Fruit fly (Drosophila melanogaster) whole organism, embryonic: ENCODE measurements around the gene bbg.
A peak's percentile ranks its signal among the peaks of the same experiment; 100 is the strongest.

ENCODE experiments used
- ATbp ChIP-seq: fragments of 200-800 bp; sonication (Bioruptor generic); optimal IDR thresholded peaks from 2 replicates; lab custom pipeline; 2017; ENCODE audit warnings: missing biosample characterization, mild to moderate bottlenecking, missing genetic modification characterization, missing genetic modification reagents
- Ada2b ChIP-seq: fragments of 200-800 bp; sonication (Bioruptor generic); IDR thresholded peaks from 2 replicates; pipeline ENCODE4 v1.3.6; 2022; ENCODE audit warnings: missing biosample characterization, missing genetic modification characterization
- C15 ChIP-seq: fragments of 200-800 bp; sonication (Bioruptor generic); IDR thresholded peaks from 3 replicates; pipeline ENCODE4 v1.3.6; 2022; ENCODE audit warnings: missing biosample characterization, missing genetic modification characterization
- CG10147 ChIP-seq: fragments of 200-800 bp; sonication (Bioruptor generic); optimal IDR thresholded peaks from 2 replicates; lab custom pipeline; 2019; ENCODE audit warnings: missing biosample characterization, mild to moderate bottlenecking, missing genetic modification characterization, moderate library complexity
- CG11085 ChIP-seq: fragments of 200-800 bp; sonication (Bioruptor generic); IDR thresholded peaks from 2 replicates; pipeline ENCODE4 v1.3.6; 2022; ENCODE audit warnings: missing biosample characterization, missing genetic modification characterization
- CG12104 ChIP-seq: fragments of 200-800 bp; sonication (Bioruptor generic); optimal IDR thresholded peaks from 3 replicates; lab custom pipeline; 2016; ENCODE audit warnings: missing biosample characterization, missing genetic modification characterization
- CG12391 ChIP-seq: fragments of 200-800 bp; sonication (Bioruptor generic); optimal IDR thresholded peaks from 3 replicates; lab custom pipeline; 2018; ENCODE audit warnings: missing biosample characterization, mild to moderate bottlenecking, missing genetic modification characterization, moderate library complexity
- CG13624 ChIP-seq: fragments of 200-800 bp; sonication (Bioruptor generic); optimal IDR thresholded peaks from 2 replicates; lab custom pipeline; 2016; ENCODE audit warnings: missing biosample characterization, missing genetic modification characterization
- CG15011 ChIP-seq: fragments of 200-800 bp; sonication (Bioruptor generic); optimal IDR thresholded peaks from 3 replicates; lab custom pipeline; 2018; ENCODE audit warnings: missing biosample characterization, mild to moderate bottlenecking, missing genetic modification characterization
- CG17802 ChIP-seq: fragments of 200-800 bp; sonication (Bioruptor generic); optimal IDR thresholded peaks from 2 replicates; lab custom pipeline; 2018; ENCODE audit warnings: missing biosample characterization, mild to moderate bottlenecking, missing genetic modification characterization, moderate library complexity
- CG2199 ChIP-seq: fragments of 200-800 bp; sonication (Bioruptor generic); IDR thresholded peaks from 3 replicates; pipeline ENCODE4 v1.3.6; 2022; ENCODE audit warnings: missing biosample characterization, missing genetic modification characterization
- CG3281 ChIP-seq: fragments of 200-800 bp; sonication (Bioruptor generic); optimal IDR thresholded peaks from 3 replicates; lab custom pipeline; 2017; ENCODE audit warnings: missing biosample characterization, mild to moderate bottlenecking, missing genetic modification characterization
- CG42726 ChIP-seq: fragments of 200-800 bp; sonication (Bioruptor generic); IDR thresholded peaks from 2 replicates; pipeline ENCODE4 v1.3.6; 2022; ENCODE audit warnings: missing biosample characterization, missing genetic modification characterization; ENCODE audit not compliant: partially characterized antibody
- CG4328 ChIP-seq: fragments of 200-800 bp; sonication (Bioruptor generic); optimal IDR thresholded peaks from 3 replicates; lab custom pipeline; 2017; ENCODE audit warnings: missing biosample characterization, missing genetic modification reagents, missing genetic modification characterization
- CG4617 ChIP-seq: fragments of 200-800 bp; sonication (Bioruptor generic); optimal IDR thresholded peaks from 3 replicates; lab custom pipeline; 2016; ENCODE audit warnings: missing biosample characterization, missing genetic modification characterization, borderline replicate concordance
- CG6254 ChIP-seq: fragments of 200-800 bp; sonication (Bioruptor generic); optimal IDR thresholded peaks from 3 replicates; lab custom pipeline; 2017; ENCODE audit warnings: mild to moderate bottlenecking, missing biosample characterization, missing genetic modification reagents, missing genetic modification characterization
- CG6683 ChIP-seq: fragments of 200-800 bp; sonication (Bioruptor generic); optimal IDR thresholded peaks from 2 replicates; lab custom pipeline; 2017; ENCODE audit warnings: missing biosample characterization, mild to moderate bottlenecking, missing genetic modification characterization, missing genetic modification reagents
- CG7372 ChIP-seq: fragments of 200-800 bp; sonication (Bioruptor generic); IDR thresholded peaks from 2 replicates; pipeline ENCODE4 v1.3.6; 2022; ENCODE audit warnings: missing biosample characterization, missing genetic modification characterization
- CG7745 ChIP-seq: fragments of 200-800 bp; sonication (Bioruptor generic); optimal IDR thresholded peaks from 2 replicates; lab custom pipeline; 2018; ENCODE audit warnings: missing biosample characterization, mild to moderate bottlenecking, missing genetic modification characterization, moderate library complexity
- CG7963 ChIP-seq: fragments of 200-800 bp; sonication (Bioruptor generic); IDR thresholded peaks from 3 replicates; pipeline ENCODE4 v1.3.6; 2022; ENCODE audit warnings: missing biosample characterization, missing genetic modification characterization; ENCODE audit not compliant: partially characterized antibody
- CG7987 ChIP-seq: fragments of 200-800 bp; sonication (Bioruptor generic); optimal IDR thresholded peaks from 2 replicates; lab custom pipeline; 2018; ENCODE audit warnings: missing biosample characterization, mild to moderate bottlenecking, missing genetic modification characterization, moderate library complexity
- CG9727 ChIP-seq: fragments of 200-800 bp; sonication (Bioruptor generic); optimal IDR thresholded peaks from 3 replicates; lab custom pipeline; 2017; ENCODE audit warnings: missing biosample characterization, mild to moderate bottlenecking, missing genetic modification characterization
- CoRest ChIP-seq: fragments of 200-800 bp; sonication (Bioruptor generic); optimal IDR thresholded peaks from 3 replicates; lab custom pipeline; 2018; ENCODE audit warnings: missing biosample characterization, mild to moderate bottlenecking, missing genetic modification characterization, moderate library complexity
- Dek ChIP-seq: fragments of 200-800 bp; sonication (Bioruptor generic); optimal IDR thresholded peaks from 3 replicates; lab custom pipeline; 2019; ENCODE audit warnings: missing biosample characterization, mild to moderate bottlenecking, missing genetic modification characterization, moderate library complexity
- Doc3 ChIP-seq: fragments of 200-800 bp; sonication (Bioruptor generic); IDR thresholded peaks from 3 replicates; pipeline ENCODE4 v1.3.6; 2022; ENCODE audit warnings: missing biosample characterization, missing genetic modification characterization; ENCODE audit not compliant: partially characterized antibody
- E2f1 ChIP-seq: fragments of 200-800 bp; sonication (Bioruptor generic); IDR thresholded peaks from 2 replicates; pipeline ENCODE4 v1.3.6; 2022; ENCODE audit warnings: missing biosample characterization, missing genetic modification characterization
- Hr78 ChIP-seq, 2 experiments: fragments of 200-800 bp in 1 of 2; fragments of >200 bp in 1 of 2; sonication (Bioruptor generic) in 1 of 2; optimal IDR thresholded peaks; 2 replicates each; lab custom pipeline; 2017 to 2019; ENCODE audit warnings: missing biosample characterization in 2 of 2, missing genetic modification characterization in 2 of 2, mild to moderate bottlenecking in 1 of 2, moderate library complexity in 1 of 2
- Lhr ChIP-seq: fragments of 200-800 bp; sonication (Bioruptor generic); optimal IDR thresholded peaks from 3 replicates; lab custom pipeline; 2017; ENCODE audit warnings: mild to moderate bottlenecking, missing biosample characterization, missing genetic modification reagents, missing genetic modification characterization
- Meics ChIP-seq: fragments of 200-800 bp; sonication (Bioruptor generic); optimal IDR thresholded peaks from 2 replicates; lab custom pipeline; 2017; ENCODE audit warnings: missing biosample characterization, mild to moderate bottlenecking, missing genetic modification characterization
- Mrtf ChIP-seq: fragments of 200-800 bp; sonication (Bioruptor generic); IDR thresholded peaks from 3 replicates; pipeline ENCODE4 v1.3.6; 2022; ENCODE audit warnings: missing biosample characterization, missing genetic modification characterization
- NC2α ChIP-seq: fragments of 200-800 bp; sonication (Bioruptor generic); optimal IDR thresholded peaks from 2 replicates; lab custom pipeline; 2016; ENCODE audit warnings: missing biosample characterization, missing genetic modification characterization
- Nf-YC ChIP-seq: fragments of 200-800 bp; optimal IDR thresholded peaks from 3 replicates; lab custom pipeline; 2019; ENCODE audit warnings: missing biosample characterization, mild to moderate bottlenecking, missing genetic modification characterization, moderate library complexity
- Rx ChIP-seq: fragments of 200-800 bp; sonication (Bioruptor generic); IDR thresholded peaks from 2 replicates; pipeline ENCODE4 v1.3.6; 2022; ENCODE audit warnings: missing biosample characterization, missing genetic modification characterization
- Sox100B ChIP-seq: fragments of 200-800 bp; sonication (Bioruptor generic); optimal IDR thresholded peaks from 3 replicates; lab custom pipeline; 2018; ENCODE audit warnings: missing biosample characterization, mild to moderate bottlenecking, missing genetic modification characterization
- Ssrp ChIP-seq: fragments of 200-800 bp; sonication (Bioruptor generic); optimal IDR thresholded peaks from 2 replicates; lab custom pipeline; 2018; ENCODE audit warnings: missing biosample characterization, mild to moderate bottlenecking, missing genetic modification characterization, moderate library complexity
- Stat92E ChIP-seq, 3 experiments: fragments of >200 bp in 2 of 3; fragments of 200-800 bp in 1 of 3; sonication (Bioruptor generic) in 1 of 3; optimal IDR thresholded peaks; 2 replicates each; lab custom pipeline; 2017 to 2019; ENCODE audit warnings: missing biosample characterization in 3 of 3, missing genetic modification characterization in 3 of 3, mild to moderate bottlenecking in 1 of 3, moderate library complexity in 1 of 3
- az2 ChIP-seq: fragments of 200-800 bp; sonication (Bioruptor generic); optimal IDR thresholded peaks from 3 replicates; lab custom pipeline; 2016; ENCODE audit warnings: missing biosample characterization, missing genetic modification characterization
- bsh ChIP-seq, 2 experiments: fragments of 200-800 bp; sonication (Bioruptor generic); optimal IDR thresholded peaks; 2 replicates each; lab custom pipeline; 2017 to 2018; ENCODE audit warnings: mild to moderate bottlenecking in 2 of 2, missing biosample characterization in 2 of 2, missing genetic modification characterization in 2 of 2, moderate library complexity in 1 of 2
- caup ChIP-seq: fragments of 200-800 bp; sonication (Bioruptor generic); optimal IDR thresholded peaks from 3 replicates; lab custom pipeline; 2017; ENCODE audit warnings: missing biosample characterization, mild to moderate bottlenecking, missing genetic modification characterization, moderate library complexity; ENCODE audit not compliant: severe bottlenecking
- crp ChIP-seq, 2 experiments: fragments of 200-800 bp; sonication (Bioruptor generic); optimal IDR thresholded peaks; 2 replicates in 1 of 2; 3 replicates in 1 of 2; lab custom pipeline; 2017; ENCODE audit warnings: missing biosample characterization in 2 of 2, missing genetic modification characterization in 2 of 2, mild to moderate bottlenecking in 1 of 2, moderate library complexity in 1 of 2
- dan ChIP-seq: fragments of 200-800 bp; sonication (Bioruptor generic); IDR thresholded peaks from 2 replicates; pipeline ENCODE4 v1.3.6; 2022; ENCODE audit warnings: missing biosample characterization, missing genetic modification characterization
- grau ChIP-seq: fragments of 200-800 bp; optimal IDR thresholded peaks from 3 replicates; lab custom pipeline; 2019; ENCODE audit warnings: missing biosample characterization, mild to moderate bottlenecking, missing genetic modification characterization, moderate library complexity
- ind ChIP-seq: fragments of 200-800 bp; sonication (Bioruptor generic); optimal IDR thresholded peaks from 3 replicates; lab custom pipeline; 2016; ENCODE audit warnings: missing biosample characterization, missing genetic modification characterization
- klu ChIP-seq: fragments of 200-800 bp; sonication (Bioruptor generic); IDR thresholded peaks from 2 replicates; pipeline ENCODE4 v1.3.6; 2022; ENCODE audit warnings: missing biosample characterization, missing genetic modification characterization
- schlank ChIP-seq: fragments of 200-800 bp; sonication (Bioruptor generic); optimal IDR thresholded peaks from 2 replicates; lab custom pipeline; 2018; ENCODE audit warnings: missing biosample characterization, mild to moderate bottlenecking, missing genetic modification characterization
- slbo ChIP-seq: fragments of 200-800 bp; sonication (Bioruptor generic); IDR thresholded peaks from 2 replicates; pipeline ENCODE4 v1.3.6; 2022; ENCODE audit warnings: missing biosample characterization, missing genetic modification characterization
- tna ChIP-seq: fragments of 200-800 bp; sonication (Bioruptor generic); IDR thresholded peaks from 2 replicates; pipeline ENCODE4 v1.3.6; 2022; ENCODE audit warnings: missing biosample characterization, missing genetic modification characterization; ENCODE audit not compliant: partially characterized antibody
- wek ChIP-seq: fragments of 200-800 bp; sonication (Bioruptor generic); optimal IDR thresholded peaks from 3 replicates; lab custom pipeline; 2018; ENCODE audit warnings: missing biosample characterization, mild to moderate bottlenecking, missing genetic modification characterization, moderate library complexity
- zf30C ChIP-seq: fragments of 200-800 bp; sonication (Bioruptor generic); optimal IDR thresholded peaks from 3 replicates; lab custom pipeline; 2018; ENCODE audit warnings: missing biosample characterization, mild to moderate bottlenecking, missing genetic modification characterization

bbg gene

DNA sequence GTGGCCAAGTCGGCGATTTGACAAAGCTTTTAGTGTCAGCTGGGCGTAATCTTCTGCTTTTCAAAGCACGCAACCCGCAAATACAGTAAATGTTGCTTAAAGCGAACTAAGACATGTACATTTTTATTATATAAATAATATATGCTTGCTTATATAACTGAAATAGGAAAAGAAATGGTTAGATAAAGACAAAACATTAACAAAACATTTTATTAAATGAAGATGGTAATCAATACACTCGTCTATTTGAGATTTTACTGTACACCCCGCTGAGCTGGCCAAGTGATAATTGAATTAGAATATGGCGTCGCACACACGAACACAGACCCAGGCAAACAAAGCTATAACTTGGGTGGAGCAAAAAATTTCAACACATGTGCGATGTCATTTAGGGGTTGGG, 38.6 kb upstream of the bbg start (continued):
- TF ChIP-seq CG12391 (tag; lab: Kevin White, UChicago): peak; percentile 27
- no peak for TF ChIP-seq CG9727 (GFP tag; lab: Kevin White, UChicago)
- TF ChIP-seq CG6254 (GFP tag; lab: Kevin White, UChicago): no peak
- TF ChIP-seq Sox100B (GFP tag; lab: Kevin White, UChicago): peak; percentile 14
- TF ChIP-seq Lhr (GFP tag; lab: Kevin White, UChicago): no peak
- TF ChIP-seq NC2α (GFP tag; lab: Kevin White, UChicago): no peak
- TF ChIP-seq CG7963: no peak
- no peak for TF ChIP-seq Nf-YC (tag; lab: Kevin White, UChicago)
- no peak for TF ChIP-seq dan (GFP tag; lab: Robert Waterston, UW)
- no peak for TF ChIP-seq Hr78 (GFP tag; optimal IDR thresholded peaks at IDR 0.05; lab: Kevin White, UChicago)
- TF ChIP-seq CG13624 (GFP tag; lab: Kevin White, UChicago): no peak
- TF ChIP-seq Mrtf (GFP tag; lab: Robert Waterston, UW): no peak; the same call in 2 of the 3 replicates
- no peak for TF ChIP-seq wek (GFP tag; lab: Kevin White, UChicago)
- no peak for TF ChIP-seq ATbp (GFP tag; lab: Kevin White, UChicago)
- TF ChIP-seq klu (GFP tag; lab: Robert Waterston, UW): no peak
- TF ChIP-seq schlank (tag; lab: Kevin White, UChicago): no peak
- TF ChIP-seq caup (GFP tag; lab: Kevin White, UChicago): no peak
- TF ChIP-seq Ada2b: peak; percentile 50
- no peak for TF ChIP-seq crp (GFP tag; optimal IDR thresholded peaks at IDR 0.05; lab: Kevin White, UChicago)
- no peak for TF ChIP-seq CG15011 (GFP tag; lab: Kevin White, UChicago)
- no peak for TF ChIP-seq Stat92E (GFP tag; optimal IDR thresholded peaks at IDR 0.05; lab: Kevin White, UChicago)
- TF ChIP-seq CG10147 (GFP tag; lab: Kevin White, UChicago): no peak
- no peak for TF ChIP-seq CG7372
- TF ChIP-seq CG7745 (tag; lab: Kevin White, UChicago): no peak
- no peak for TF ChIP-seq CG11085
- peak; percentile 8 for TF ChIP-seq az2 (GFP tag; lab: Kevin White, UChicago)
- no peak for TF ChIP-seq CG4617 (GFP tag; lab: Kevin White, UChicago)
- TF ChIP-seq Ssrp (tag; lab: Kevin White, UChicago): no peak
- TF ChIP-seq CG42726 (GFP tag; lab: Robert Waterston, UW): no peak
- TF ChIP-seq CG12104 (GFP tag; lab: Kevin White, UChicago): no peak
- TF ChIP-seq Dek (tag; lab: Kevin White, UChicago): no peak
- no peak for TF ChIP-seq CG4328 (GFP tag; lab: Kevin White, UChicago)
- TF ChIP-seq CG17802 (tag; lab: Kevin White, UChicago): no peak
- TF ChIP-seq CoRest: peak; percentile 13
- peak in 1 of 2 experiments; percentile 65 for TF ChIP-seq bsh (GFP tag; optimal IDR thresholded peaks at IDR 0.05; lab: Kevin White, UChicago)
- peak; percentile 26; the same call in 1 of the 2 replicates for TF ChIP-seq slbo
- no peak for TF ChIP-seq tna
- peak; percentile 1 for TF ChIP-seq Meics
- TF ChIP-seq Rx (GFP tag; lab: Robert Waterston, UW): no peak
- peak; percentile 84 for TF ChIP-seq grau (tag; lab: Kevin White, UChicago)
- TF ChIP-seq CG2199 (GFP tag; lab: Robert Waterston, UW): no peak
- 0 out of 2 replicates have a peak, but pooled peaks have one; percentile 13 for TF ChIP-seq E2f1
- peak; percentile 4 for TF ChIP-seq ind (GFP tag; lab: Kevin White, UChicago)
- TF ChIP-seq zf30C (GFP tag; lab: Kevin White, UChicago): no peak
- no peak for TF ChIP-seq CG7987
- no peak for TF ChIP-seq Doc3
- TF ChIP-seq C15 (GFP tag; lab: Robert Waterston, UW): no peak
- TF ChIP-seq CG3281 (GFP tag; lab: Kevin White, UChicago): no peak
- no peak for TF ChIP-seq CG6683 (GFP tag; lab: Kevin White, UChicago)
